Worm (Caenorhabditis elegans) whole organism, L2 larva: ENCODE data around the gene ZK1055.6.

Experiments
- C34F6.9 ChIP-seq: fragments of 150-350 bp; optimal IDR thresholded peaks from 2 replicates; lab custom pipeline; 2014; ENCODE audit warnings: missing biosample characterization, missing genetic modification characterization
- F13H6.1 ChIP-seq: sonication (generic microtip); optimal IDR thresholded peaks from 2 replicates; lab custom pipeline; 2016; ENCODE audit warnings: missing genetic modification characterization, missing compliant biosample characterization
- R02D3.7 ChIP-seq: fragments of 150-350 bp; optimal IDR thresholded peaks from 2 replicates; lab custom pipeline; 2014; ENCODE audit warnings: missing biosample characterization, missing genetic modification characterization
- Y55F3AM.14 ChIP-seq: fragments of 200-800 bp; sonication (Bioruptor generic); optimal IDR thresholded peaks from 2 replicates; lab custom pipeline; 2018; ENCODE audit warnings: mild to moderate bottlenecking, missing genetic modification characterization, missing compliant biosample characterization
- alr-1 ChIP-seq: fragments of 150-350 bp; optimal IDR thresholded peaks from 2 replicates; lab custom pipeline; 2014; ENCODE audit warnings: missing biosample characterization, missing genetic modification characterization
- aly-2 ChIP-seq: fragments of 150-350 bp; optimal IDR thresholded peaks from 2 replicates; lab custom pipeline; 2014; ENCODE audit warnings: missing biosample characterization, missing genetic modification characterization
- blmp-1 ChIP-seq: sonication (generic microtip); optimal IDR thresholded peaks from 2 replicates; lab custom pipeline; 2017; ENCODE audit warnings: missing genetic modification characterization, mild to moderate bottlenecking, missing compliant biosample characterization, antibody characterized with exemption, moderate library complexity; ENCODE audit not compliant: insufficient read depth
- ceh-82 ChIP-seq: fragments of 150-350 bp; optimal IDR thresholded peaks from 2 replicates; lab custom pipeline; 2014; ENCODE audit warnings: missing biosample characterization, missing genetic modification characterization
- crh-2 ChIP-seq: sonication (generic microtip); optimal IDR thresholded peaks from 2 replicates; lab custom pipeline; 2017; ENCODE audit warnings: missing biosample characterization, missing genetic modification characterization
- dmd-4 ChIP-seq: sonication (generic microtip); optimal IDR thresholded peaks from 2 replicates; lab custom pipeline; 2017; ENCODE audit warnings: missing biosample characterization, missing genetic modification characterization
- egl-27 ChIP-seq: sonication (generic microtip); optimal IDR thresholded peaks from 3 replicates; lab custom pipeline; 2017; ENCODE audit warnings: missing biosample characterization, missing genetic modification reagents, missing genetic modification characterization
- elt-3 ChIP-seq: sonication (generic microtip); optimal IDR thresholded peaks from 2 replicates; lab custom pipeline; 2017; ENCODE audit warnings: missing biosample characterization, missing genetic modification characterization
- fos-1 ChIP-seq: fragments of 150-350 bp; optimal IDR thresholded peaks from 2 replicates; lab custom pipeline; 2014; ENCODE audit warnings: missing biosample characterization, missing genetic modification characterization
- gmeb-1 ChIP-seq: fragments of 150-350 bp; optimal IDR thresholded peaks from 2 replicates; lab custom pipeline; 2014; ENCODE audit warnings: missing biosample characterization, missing genetic modification characterization
- lin-11 ChIP-seq: fragments of 150-350 bp; sonication (generic microtip); optimal IDR thresholded peaks from 2 replicates; lab custom pipeline; 2014; ENCODE audit warnings: missing biosample characterization, missing genetic modification characterization, inconsistent platforms, mixed read lengths
- lin-39 ChIP-seq: fragments of 150-350 bp; optimal IDR thresholded peaks from 2 replicates; lab custom pipeline; 2014; ENCODE audit warnings: missing biosample characterization, missing genetic modification reagents, missing genetic modification characterization
- mdl-1 ChIP-seq, 2 experiments: fragments of 150-350 bp in 1 of 2; sonication (generic microtip) in 1 of 2; optimal IDR thresholded peaks; 2 replicates each; lab custom pipeline; 2017; ENCODE audit warnings: missing biosample characterization in 2 of 2, missing genetic modification characterization in 2 of 2
- nhr-10 ChIP-seq: sonication (generic microtip); optimal IDR thresholded peaks from 2 replicates; lab custom pipeline; 2017; ENCODE audit warnings: missing biosample characterization, missing genetic modification characterization
- nhr-11 ChIP-seq: fragments of 150-350 bp; optimal IDR thresholded peaks from 2 replicates; lab custom pipeline; 2014; ENCODE audit warnings: missing biosample characterization, missing genetic modification characterization
- nhr-12 ChIP-seq: fragments of 150-350 bp; optimal IDR thresholded peaks from 2 replicates; lab custom pipeline; 2014; ENCODE audit warnings: missing biosample characterization, missing genetic modification characterization
- nhr-129 ChIP-seq: fragments of 150-350 bp; optimal IDR thresholded peaks from 2 replicates; lab custom pipeline; 2014; ENCODE audit warnings: missing biosample characterization, missing genetic modification characterization
- nhr-21 ChIP-seq: fragments of 150-350 bp; optimal IDR thresholded peaks from 2 replicates; lab custom pipeline; 2014; ENCODE audit warnings: missing biosample characterization, missing genetic modification characterization
- nhr-23 ChIP-seq: fragments of 150-350 bp; optimal IDR thresholded peaks from 2 replicates; lab custom pipeline; 2014; ENCODE audit warnings: missing biosample characterization, missing genetic modification reagents, missing genetic modification characterization
- nhr-25 ChIP-seq: fragments of 150-350 bp; sonication (generic microtip); optimal IDR thresholded peaks from 3 replicates; lab custom pipeline; 2014; ENCODE audit warnings: missing biosample characterization, missing genetic modification characterization
- nhr-6 ChIP-seq: fragments of 150-350 bp; optimal IDR thresholded peaks from 2 replicates; lab custom pipeline; 2014; ENCODE audit warnings: missing biosample characterization, missing genetic modification characterization
- nhr-77 ChIP-seq: fragments of 150-350 bp; optimal IDR thresholded peaks from 2 replicates; lab custom pipeline; 2014; ENCODE audit warnings: missing biosample characterization, missing genetic modification characterization
- peb-1 ChIP-seq: fragments of 150-350 bp; optimal IDR thresholded peaks from 2 replicates; lab custom pipeline; 2014; ENCODE audit warnings: missing biosample characterization, missing genetic modification characterization
- sem-4 ChIP-seq: fragments of 150-350 bp; optimal IDR thresholded peaks from 2 replicates; lab custom pipeline; 2014; ENCODE audit warnings: missing biosample characterization, missing genetic modification reagents, missing genetic modification characterization
- skn-1 ChIP-seq: sonication (generic microtip); optimal IDR thresholded peaks from 2 replicates; lab custom pipeline; 2017; ENCODE audit warnings: missing biosample characterization, missing genetic modification characterization
- sma-3 ChIP-seq: sonication (generic microtip); optimal IDR thresholded peaks from 2 replicates; lab custom pipeline; 2016; ENCODE audit warnings: missing genetic modification reagents, missing genetic modification characterization, missing compliant biosample characterization
- sma-9 ChIP-seq, 2 experiments: fragments of 150-350 bp in 1 of 2; sonication (generic microtip) in 1 of 2; optimal IDR thresholded peaks; 2 replicates each; lab custom pipeline; 2014 to 2016; ENCODE audit warnings: missing genetic modification characterization in 2 of 2, mild to moderate bottlenecking in 1 of 2, missing biosample characterization in 1 of 2, missing compliant biosample characterization in 1 of 2, missing genetic modification reagents in 1 of 2, moderate library complexity in 1 of 2
- snpc-4 ChIP-seq: fragments of 150-350 bp; optimal IDR thresholded peaks from 2 replicates; lab custom pipeline; 2014; ENCODE audit warnings: missing biosample characterization, missing genetic modification characterization
- unc-39 ChIP-seq: fragments of 150-350 bp; optimal IDR thresholded peaks from 2 replicates; lab custom pipeline; 2014; ENCODE audit warnings: missing biosample characterization, missing genetic modification characterization
- unc-55 ChIP-seq: fragments of 150-350 bp; sonication (generic microtip); optimal IDR thresholded peaks from 3 replicates; lab custom pipeline; 2014; ENCODE audit warnings: missing biosample characterization, missing genetic modification reagents, missing genetic modification characterization
- zag-1 ChIP-seq: fragments of 150-350 bp; optimal IDR thresholded peaks from 2 replicates; lab custom pipeline; 2014; ENCODE audit warnings: missing biosample characterization, missing genetic modification characterization
- ztf-1 ChIP-seq: fragments of 200-800 bp; sonication (Bioruptor generic); conservative IDR thresholded peaks from 2 replicates; pipeline ENCODE4 v1.3.6; 2022; ENCODE audit warnings: missing genetic modification characterization, missing compliant biosample characterization
- ztf-11 ChIP-seq: sonication (generic microtip); optimal IDR thresholded peaks from 2 replicates; lab custom pipeline; 2017; ENCODE audit warnings: missing biosample characterization, missing genetic modification characterization
- ztf-4 ChIP-seq: fragments of 150-350 bp; optimal IDR thresholded peaks from 2 replicates; lab custom pipeline; 2014; ENCODE audit warnings: missing biosample characterization, missing genetic modification characterization

Gene ZK1055.6

DNA sequence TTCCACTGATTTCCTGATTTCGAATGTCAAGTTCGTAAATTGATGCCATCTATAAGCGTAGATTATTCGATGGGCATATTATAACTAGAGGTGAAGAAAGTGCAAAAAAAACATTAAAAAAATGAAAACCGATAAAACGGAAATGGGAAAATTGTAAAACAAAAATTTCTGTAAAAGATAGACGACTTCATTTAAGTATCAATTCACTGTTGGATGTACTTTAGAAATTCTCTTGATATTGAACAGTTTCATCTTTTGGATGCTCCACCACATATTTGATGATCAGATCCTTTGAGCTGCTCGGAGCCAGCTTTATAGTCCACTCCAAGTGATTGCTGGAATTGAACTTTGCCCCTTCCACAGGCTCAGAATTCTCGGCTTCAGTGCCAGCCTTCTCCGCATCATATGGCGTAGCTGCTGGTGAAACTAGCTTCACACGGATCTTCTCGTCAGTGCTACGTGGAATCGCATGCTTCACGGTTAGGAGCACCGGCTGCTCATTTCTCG lies at the start of gene ZK1055.6:
Gene ZK1055.6 (minus strand): TSS at position 51 of the 507 bp plus-strand sequence.
- TF ChIP-seq nhr-6 (no peak), skn-1 (tag; lab: Kevin White, UChicago) (no peak), sma-9 (GFP tag; optimal IDR thresholded peaks at IDR 0.05; lab: Kevin White, UChicago) (no peak), sma-9 (tag; optimal IDR thresholded peaks at IDR 0.05; lab: Kevin White, UChicago) (no peak), lin-39 (no peak), nhr-12 (no peak), ztf-11 (tag; lab: Kevin White, UChicago) (no peak), R02D3.7 (tag; lab: Kevin White, UChicago) (no peak), C34F6.9 (tag; lab: Kevin White, UChicago) (no peak), zag-1 (tag; lab: Kevin White, UChicago) (no peak)

DNA sequence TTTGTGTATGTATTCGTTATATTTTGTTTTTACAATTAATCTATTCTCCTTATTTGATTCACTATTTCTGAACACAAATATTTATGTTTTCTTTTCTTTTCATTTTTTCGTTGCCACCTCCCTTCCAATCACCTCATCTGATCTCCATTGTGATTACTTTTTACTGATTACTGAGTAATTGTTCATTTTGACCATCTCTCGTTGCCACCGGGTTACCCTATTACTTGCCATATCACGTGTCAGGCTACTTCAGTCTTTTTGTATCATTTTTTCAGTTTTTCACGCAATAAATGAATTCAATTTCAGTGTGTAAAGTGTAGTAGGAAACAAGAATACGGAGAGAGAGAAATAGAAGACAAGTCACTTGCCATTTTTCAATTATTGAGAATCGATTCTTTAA lies 49.6 kb upstream of the ZK1055.6 start, which contains the start of gene T10H9.8:
Gene T10H9.8 (plus strand): TSS at position 301 of the 400 bp plus-strand sequence.
- no peak for TF ChIP-seq ztf-11 (tag; lab: Kevin White, UChicago)

DNA sequence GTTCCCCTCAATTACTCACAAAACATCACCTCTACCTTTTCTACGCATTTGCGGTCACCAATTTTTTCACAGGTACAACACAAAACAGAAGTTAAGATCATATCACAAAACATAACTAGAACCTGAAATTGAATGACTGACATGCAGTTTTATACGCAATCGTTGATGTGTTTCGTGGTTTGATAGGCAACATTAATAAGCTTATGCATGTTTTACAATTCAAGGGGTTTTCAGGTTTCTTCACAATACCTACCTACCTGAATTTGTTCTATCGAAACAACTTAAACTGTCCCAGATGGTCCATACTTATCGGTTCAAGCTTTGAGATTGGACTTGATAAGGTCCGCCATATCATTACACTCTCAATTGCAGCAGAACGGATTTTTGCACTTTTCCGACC lies 48.1 kb upstream of the ZK1055.6 start:
- TF ChIP-seq C34F6.9 (tag; lab: Kevin White, UChicago) (no peak), nhr-21 (tag; lab: Kevin White, UChicago) (no peak), ztf-4 (tag; lab: Kevin White, UChicago) (no peak), aly-2 (no peak), gmeb-1 (no peak), unc-39 (tag; lab: Kevin White, UChicago) (no peak), nhr-129 (tag; lab: Kevin White, UChicago) (no peak), lin-11 (tag; lab: Kevin White, UChicago) (no peak), nhr-23 (tag; lab: Kevin White, UChicago) (no peak), lin-39 (no peak), sma-9 (GFP tag; optimal IDR thresholded peaks at IDR 0.05; lab: Kevin White, UChicago) (no peak), sma-9 (tag; optimal IDR thresholded peaks at IDR 0.05; lab: Kevin White, UChicago) (no peak), nhr-6 (no peak), ceh-82 (no peak), blmp-1 (tag; lab: Kevin White, UChicago) (no peak), dmd-4 (tag; lab: Kevin White, UChicago) (no peak), elt-3 (tag; lab: Kevin White, UChicago) (no peak), nhr-10 (tag; lab: Kevin White, UChicago) (no peak), nhr-11 (tag; lab: Kevin White, UChicago) (no peak)
- TF ChIP-seq, all 48 proteins: peak for 0

DNA sequence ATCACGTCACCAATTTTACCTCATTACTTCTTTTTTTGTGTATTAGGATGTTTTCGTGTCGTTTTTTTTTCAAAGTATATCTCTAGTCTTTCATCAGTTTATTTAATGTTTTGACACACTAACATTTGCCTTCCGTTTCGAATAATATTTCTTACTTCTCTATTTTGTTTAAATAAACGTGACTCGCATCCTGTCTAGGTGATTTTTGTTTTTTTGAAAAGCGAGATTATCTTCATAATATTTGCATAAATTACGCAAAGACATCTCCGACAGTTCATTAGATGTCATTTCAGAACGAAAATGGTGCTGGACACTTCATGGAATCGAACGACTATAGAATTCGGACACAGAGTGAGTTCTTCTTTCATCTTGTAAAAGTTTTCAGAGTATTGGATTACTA lies 46.9 kb upstream of the ZK1055.6 start, which contains the start of gene T10H9.1:
Gene T10H9.1 (plus strand): TSS at position 301 of the 400 bp plus-strand sequence.
- TF ChIP-seq ztf-11 (tag; lab: Kevin White, UChicago) (no peak), sem-4 (tag; lab: Kevin White, UChicago) (no peak), nhr-23 (tag; lab: Kevin White, UChicago) (no peak), ztf-1 (GFP tag; lab: Robert Waterston, UW) (no peak), skn-1 (tag; lab: Kevin White, UChicago) (no peak), nhr-11 (tag; lab: Kevin White, UChicago) (no peak), blmp-1 (tag; lab: Kevin White, UChicago) (no peak), Y55F3AM.14 (GFP tag; lab: Kevin White, UChicago) (no peak), snpc-4 (tag; lab: Kevin White, UChicago) (no peak)
- TF ChIP-seq, all 48 proteins: peak for 0

DNA sequence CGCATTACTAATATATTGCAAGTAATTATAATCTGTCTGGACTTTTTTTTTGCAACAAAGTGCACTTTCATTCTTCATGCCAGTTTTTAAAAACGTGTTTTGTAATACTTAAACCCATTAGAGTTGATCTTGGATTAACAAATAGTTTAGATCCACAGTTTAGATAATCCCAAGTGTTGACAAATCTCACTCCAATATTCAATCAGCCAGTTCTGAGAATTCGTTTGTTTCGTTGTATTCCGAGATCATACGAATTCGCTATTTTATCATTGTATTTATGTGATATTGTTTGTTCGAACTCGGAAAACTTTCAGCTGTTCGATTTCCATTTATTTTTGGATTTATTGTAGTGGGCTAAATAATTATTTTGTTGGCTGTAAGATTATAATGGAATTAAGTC lies 43.4 kb upstream of the ZK1055.6 start:
- TF ChIP-seq sma-3 (GFP tag; lab: Kevin White, UChicago) = no peak
- TF ChIP-seq sma-9 (GFP tag; optimal IDR thresholded peaks at IDR 0.05; lab: Kevin White, UChicago) = peak; percentile 30
- TF ChIP-seq sma-9 (tag; optimal IDR thresholded peaks at IDR 0.05; lab: Kevin White, UChicago) = no peak
- no peak for TF ChIP-seq lin-39
- TF ChIP-seq mdl-1 (tag; optimal IDR thresholded peaks at IDR 0.05; lab: Kevin White, UChicago) = no peak

DNA sequence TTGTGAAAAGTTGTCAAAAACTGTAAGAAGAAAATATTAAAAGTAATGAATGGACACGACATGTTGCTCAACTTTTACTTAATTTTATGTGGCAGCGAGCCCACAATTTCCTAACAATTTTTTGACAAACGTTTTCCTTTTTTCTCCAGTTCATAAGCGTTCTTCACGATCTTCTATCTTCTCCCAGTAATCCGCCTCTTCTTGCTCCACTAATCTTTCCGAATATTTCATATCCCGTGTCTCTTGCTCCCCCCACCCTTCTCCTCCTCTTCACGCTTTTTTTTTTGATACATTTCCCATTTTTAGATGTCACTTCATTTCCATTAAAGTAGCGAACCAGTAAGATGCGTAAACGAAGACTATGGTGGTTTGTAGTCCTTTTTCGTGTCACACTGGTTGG lies 30.5 kb upstream of the ZK1055.6 start, which contains the start of gene scd-2:
Gene scd-2 (plus strand): TSS at position 301 of the 400 bp plus-strand sequence.
- no peak for TF ChIP-seq sma-9 (GFP tag; optimal IDR thresholded peaks at IDR 0.05; lab: Kevin White, UChicago)
- TF ChIP-seq sma-9 (tag; optimal IDR thresholded peaks at IDR 0.05; lab: Kevin White, UChicago) = no peak
- TF ChIP-seq sem-4 (tag; lab: Kevin White, UChicago) = no peak
- TF ChIP-seq elt-3 (tag; lab: Kevin White, UChicago) = no peak
- no peak for TF ChIP-seq nhr-129 (tag; lab: Kevin White, UChicago)
- no peak for TF ChIP-seq nhr-77 (tag; lab: Kevin White, UChicago)
- no peak for TF ChIP-seq ztf-4 (tag; lab: Kevin White, UChicago)
- no peak for TF ChIP-seq unc-55 (GFP tag; lab: Kevin White, UChicago)
- no peak for TF ChIP-seq F13H6.1
- TF ChIP-seq ztf-11 (tag; lab: Kevin White, UChicago) = no peak
- TF ChIP-seq R02D3.7 (tag; lab: Kevin White, UChicago) = no peak
- no peak for TF ChIP-seq ceh-82
- TF ChIP-seq crh-2 (tag; lab: Kevin White, UChicago) = no peak
- no peak for TF ChIP-seq peb-1
- TF ChIP-seq dmd-4 (tag; lab: Kevin White, UChicago) = no peak
- no peak for TF ChIP-seq lin-11 (tag; lab: Kevin White, UChicago)
- TF ChIP-seq egl-27 = no peak
- no peak for TF ChIP-seq nhr-23 (tag; lab: Kevin White, UChicago)
- TF ChIP-seq nhr-25 (tag; lab: Kevin White, UChicago) = no peak
- TF ChIP-seq fos-1 (tag; lab: Kevin White, UChicago) = no peak
- TF ChIP-seq alr-1 = no peak
